Worm (Caenorhabditis elegans) whole organism, L4 larva: ENCODE measurements around the gene adm-4.

ENCODE experiments used
- D1046.2 ChIP-seq: fragments of 200-800 bp; sonication (Bioruptor generic); IDR thresholded peaks from 2 replicates; pipeline ENCODE4 v1.3.6; 2022; ENCODE audit warnings: missing genetic modification characterization, missing compliant biosample characterization
- ceh-32 ChIP-seq: sonication (generic microtip); optimal IDR thresholded peaks from 2 replicates; lab custom pipeline; 2016; ENCODE audit warnings: mild to moderate bottlenecking, missing genetic modification characterization, missing compliant biosample characterization; ENCODE audit not compliant: poor library complexity
- ceh-82 ChIP-seq: sonication (generic microtip); optimal IDR thresholded peaks from 2 replicates; lab custom pipeline; 2017; ENCODE audit warnings: missing biosample characterization, missing genetic modification characterization
- ces-1 ChIP-seq: fragments of 150-350 bp; sonication (generic microtip); optimal IDR thresholded peaks from 4 replicates; lab custom pipeline; 2014; ENCODE audit warnings: missing biosample characterization, missing genetic modification reagents, missing genetic modification characterization
- ctbp-1 ChIP-seq: fragments of 200-800 bp; sonication (Bioruptor generic); IDR thresholded peaks from 2 replicates; pipeline ENCODE4 v1.3.6; 2022; ENCODE audit warnings: missing genetic modification reagents, missing genetic modification characterization, missing compliant biosample characterization
- hlh-30 ChIP-seq: sonication (generic microtip); optimal IDR thresholded peaks from 2 replicates; lab custom pipeline; 2017; ENCODE audit warnings: antibody characterized with exemption, mild to moderate bottlenecking, missing genetic modification characterization, missing compliant biosample characterization; ENCODE audit not compliant: insufficient read depth
- lin-13 ChIP-seq: fragments of 150-350 bp; optimal IDR thresholded peaks from 2 replicates; lab custom pipeline; 2014; ENCODE audit warnings: missing biosample characterization, missing genetic modification reagents, missing genetic modification characterization
- nhr-11 ChIP-seq: fragments of 150-350 bp; optimal IDR thresholded peaks from 2 replicates; lab custom pipeline; 2014; ENCODE audit warnings: missing biosample characterization, missing genetic modification characterization
- nhr-25 ChIP-seq: sonication (generic microtip); optimal IDR thresholded peaks from 2 replicates; lab custom pipeline; 2017; ENCODE audit warnings: missing genetic modification characterization, mild to moderate bottlenecking, missing compliant biosample characterization, antibody characterized with exemption, moderate library complexity, borderline replicate concordance; ENCODE audit not compliant: insufficient read depth
- pqm-1 ChIP-seq: sonication (generic microtip); optimal IDR thresholded peaks from 2 replicates; lab custom pipeline; 2017; ENCODE audit warnings: missing biosample characterization, missing genetic modification characterization
- unc-130 ChIP-seq: sonication (generic microtip); optimal IDR thresholded peaks from 2 replicates; lab custom pipeline; 2016; ENCODE audit warnings: missing genetic modification reagents, missing genetic modification characterization, missing compliant biosample characterization
- unc-39 ChIP-seq: sonication (generic microtip); optimal IDR thresholded peaks from 2 replicates; lab custom pipeline; 2017; ENCODE audit warnings: missing biosample characterization, missing genetic modification characterization
- unc-62 ChIP-seq, 3 experiments: fragments of 150-350 bp in 1 of 3; sonication (generic microtip); optimal IDR thresholded peaks in 2 of 3; peaks in 1 of 3; 1 replicate in 1 of 3; 2 replicates in 2 of 3; lab custom pipeline; 2014 to 2017; ENCODE audit warnings: missing biosample characterization in 3 of 3, missing genetic modification characterization in 3 of 3, missing genetic modification reagents in 3 of 3, missing genotype in 1 of 3
- zag-1 ChIP-seq: fragments of 150-350 bp; optimal IDR thresholded peaks from 2 replicates; lab custom pipeline; 2014; ENCODE audit warnings: missing biosample characterization, missing genetic modification characterization

DNA sequence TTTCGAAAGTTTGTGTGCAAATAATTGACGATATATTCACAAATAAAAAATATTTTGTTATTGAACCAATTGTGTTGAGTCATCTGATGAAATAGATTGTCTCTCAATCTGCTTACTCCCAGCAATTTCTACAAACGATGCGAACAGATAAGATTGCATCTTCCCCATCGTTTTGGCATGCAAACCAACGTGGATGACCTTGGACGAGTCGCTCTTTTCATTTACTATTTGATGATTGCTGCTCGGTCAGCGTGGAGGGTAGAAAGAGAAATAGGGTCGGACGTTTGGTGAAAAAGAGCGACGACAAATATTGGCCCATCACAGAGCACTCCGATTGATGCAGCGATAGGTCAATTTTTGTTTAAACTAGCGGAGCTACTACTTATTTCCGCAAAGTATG is 27.6 kb upstream of the adm-4 start:
- TF ChIP-seq ces-1 (GFP tag; lab: Kevin White, UChicago) (no peak), unc-39 (no peak), D1046.2 (GFP tag; lab: Robert Waterston, UW) (no peak), unc-130 (GFP tag; lab: Kevin White, UChicago) (no peak), unc-62 (GFP tag; optimal IDR thresholded peaks at IDR 0.05 in 1 of 2; lab: Kevin White, UChicago) (peak in 1 of 2 experiments; percentile 98), unc-62 (tag; optimal IDR thresholded peaks at IDR 0.05; lab: Kevin White, UChicago) (no peak), nhr-11 (tag; lab: Kevin White, UChicago) (peak; percentile 67), ceh-32 (tag; lab: Kevin White, UChicago) (no peak), hlh-30 (tag; lab: Kevin White, UChicago) (peak; percentile 50), lin-13 (no peak), ctbp-1 (GFP tag; lab: Robert Waterston, UW) (no peak), ceh-82 (tag; lab: Kevin White, UChicago) (no peak), zag-1 (no peak), pqm-1 (peak; percentile 45), nhr-25 (tag; lab: Kevin White, UChicago) (peak; percentile 35)
